Fruit fly (Drosophila melanogaster) whole organism, pupa: ENCODE measurements around the gene Cyp309a1.

ENCODE experiments used
- CG10348 ChIP-seq: fragments of 200-800 bp; sonication (Bioruptor generic); IDR thresholded peaks from 2 replicates; pipeline ENCODE4 v1.3.6; 2022; ENCODE audit warnings: missing biosample characterization, missing genetic modification characterization
- CG12605 ChIP-seq: fragments of 200-800 bp; sonication (Bioruptor generic); IDR thresholded peaks from 2 replicates; pipeline ENCODE4 v1.3.6; 2022; ENCODE audit warnings: missing biosample characterization, missing genetic modification characterization
- CG17806 ChIP-seq: fragments of 200-800 bp; sonication (Bioruptor generic); optimal IDR thresholded peaks from 2 replicates; lab custom pipeline; 2018; ENCODE audit warnings: missing biosample characterization, mild to moderate bottlenecking, missing genetic modification characterization, moderate library complexity
- CG32121 ChIP-seq: fragments of 200-800 bp; sonication (Bioruptor generic); IDR thresholded peaks from 2 replicates; pipeline ENCODE4 v1.3.6; 2022; ENCODE audit warnings: missing biosample characterization, missing genetic modification characterization
- CG8301 ChIP-seq: fragments of 200-800 bp; sonication (Bioruptor generic); optimal IDR thresholded peaks from 2 replicates; lab custom pipeline; 2018; ENCODE audit warnings: missing biosample characterization, mild to moderate bottlenecking, missing genetic modification characterization
- EcR ChIP-seq: fragments of 200-800 bp; sonication (Bioruptor generic); optimal IDR thresholded peaks from 3 replicates; lab custom pipeline; 2019; ENCODE audit warnings: missing biosample characterization, missing genetic modification characterization, mild to moderate bottlenecking, moderate library complexity, missing genetic modification reagents
- Snoo ChIP-seq: fragments of 200-800 bp; sonication (Bioruptor generic); optimal IDR thresholded peaks from 3 replicates; lab custom pipeline; 2017; ENCODE audit warnings: missing biosample characterization, mild to moderate bottlenecking, missing genetic modification characterization, inconsistent platforms
- fd96Ca ChIP-seq: fragments of 200-800 bp; sonication (Bioruptor generic); IDR thresholded peaks from 3 replicates; pipeline ENCODE4 v1.3.6; 2022; ENCODE audit warnings: missing biosample characterization, missing genetic modification characterization
- gl ChIP-seq: fragments of 200-800 bp; sonication (Bioruptor generic); optimal IDR thresholded peaks from 2 replicates; lab custom pipeline; 2018; ENCODE audit warnings: missing biosample characterization, mild to moderate bottlenecking, missing genetic modification characterization
- rn ChIP-seq: fragments of 200-800 bp; sonication (Bioruptor generic); IDR thresholded peaks from 2 replicates; pipeline ENCODE4 v1.3.6; 2022; ENCODE audit warnings: missing biosample characterization, missing genetic modification characterization

dm6 chr2L:2576565-2577360 is 12.1 kb upstream of the Cyp309a1 start, which contains the start of gene insv:
- TF ChIP-seq gl (tag; lab: Kevin White, UChicago) (no peak), CG10348 (GFP tag; lab: Robert Waterston, UW) (no peak), CG32121 (GFP tag; lab: Robert Waterston, UW) (no peak), fd96Ca (GFP tag; lab: Robert Waterston, UW) (no peak), CG8301 (no peak), CG17806 (tag; lab: Kevin White, UChicago) (no peak), EcR (no peak), CG12605 (GFP tag; lab: Robert Waterston, UW) (no peak), rn (GFP tag; lab: Robert Waterston, UW) (no peak), Snoo (tag; lab: Kevin White, UChicago) (no peak)
